Worm (Caenorhabditis elegans): Measurements from ENCODE around the gene zhit-2.

The zhit-2 gene

ce11 chrIII:4272864-4273263 is 28.7 kb upstream of the zhit-2 start:
- TF ChIP-seq him-1 (tag; optimal IDR thresholded peaks at IDR 0.05) (no peak), dao-5 (tag; optimal IDR thresholded peaks at IDR 0.05) (no peak), W03F9.2 (tag; optimal IDR thresholded peaks at IDR 0.05) (no peak)

ce11 chrIII:4271059-4271458 is 26.9 kb upstream of the zhit-2 start:
- TF ChIP-seq W03F9.2 (tag; optimal IDR thresholded peaks at IDR 0.05) (no peak), dao-5 (tag; optimal IDR thresholded peaks at IDR 0.05) (no peak), him-1 (tag; optimal IDR thresholded peaks at IDR 0.05) (no peak)

- TF ChIP-seq W03F9.2 (tag; optimal IDR thresholded peaks at IDR 0.05) (peak; percentile 64), him-1 (tag; optimal IDR thresholded peaks at IDR 0.05) (no peak), dao-5 (tag; optimal IDR thresholded peaks at IDR 0.05) (no peak)
Measured at ce11 chrIII:4269220-4269935, 25.2 kb upstream of the zhit-2 start, which contains the start of the genes sftb-1 and R10E4.1. TSS of gene sftb-1 (minus strand) at chrIII:4269270. TSS of gene R10E4.1 (plus strand) at chrIII:4269743.

- TF ChIP-seq him-1 (tag; optimal IDR thresholded peaks at IDR 0.05): no peak
- no peak for TF ChIP-seq W03F9.2 (tag; optimal IDR thresholded peaks at IDR 0.05)
Measured at ce11 chrIII:4265892-4266291, 21.7 kb upstream of the zhit-2 start.

- TF ChIP-seq W03F9.2 (tag; optimal IDR thresholded peaks at IDR 0.05) (no peak), dao-5 (tag; optimal IDR thresholded peaks at IDR 0.05) (no peak)
Measured at ce11 chrIII:4263048-4263447, 18.9 kb upstream of the zhit-2 start, which contains the start of gene T08A11.1. TSS of gene T08A11.1 (minus strand) at chrIII:4263148.

- TF ChIP-seq him-1 (tag; optimal IDR thresholded peaks at IDR 0.05) (no peak), W03F9.2 (tag; optimal IDR thresholded peaks at IDR 0.05) (no peak), dao-5 (tag; optimal IDR thresholded peaks at IDR 0.05) (no peak)
Measured at ce11 chrIII:4257896-4258295, 13.7 kb upstream of the zhit-2 start.

- no peak for TF ChIP-seq W03F9.2 (tag; optimal IDR thresholded peaks at IDR 0.05)
- no peak for TF ChIP-seq him-1 (tag; optimal IDR thresholded peaks at IDR 0.05)
- TF ChIP-seq dao-5 (tag; optimal IDR thresholded peaks at IDR 0.05): no peak
Measured at ce11 chrIII:4247571-4247970, 3.4 kb upstream of the zhit-2 start, which contains the start of gene Y44F5A.1. TSS of gene Y44F5A.1 (minus strand) at chrIII:4247671.

ce11 chrIII:4243461-4243860 is 724 bp downstream of the zhit-2 start, which contains the start of gene mrpl-21:
TSS of gene mrpl-21 (minus strand) at chrIII:4243561.
- TF ChIP-seq him-1 (tag; optimal IDR thresholded peaks at IDR 0.05): no peak
- TF ChIP-seq dao-5 (tag; optimal IDR thresholded peaks at IDR 0.05): no peak
- TF ChIP-seq W03F9.2 (tag; optimal IDR thresholded peaks at IDR 0.05): no peak

- TF ChIP-seq him-1 (tag; optimal IDR thresholded peaks at IDR 0.05): no peak
- no peak for TF ChIP-seq W03F9.2 (tag; optimal IDR thresholded peaks at IDR 0.05)
- TF ChIP-seq dao-5 (tag; optimal IDR thresholded peaks at IDR 0.05): no peak
Measured at ce11 chrIII:4242225-4242862, 1.8 kb downstream of the zhit-2 start, which contains the start of gene F43C1.7. TSS of gene F43C1.7 (minus strand) at chrIII:4242575.

- TF ChIP-seq dao-5 (tag; optimal IDR thresholded peaks at IDR 0.05): no peak
- no peak for TF ChIP-seq him-1 (tag; optimal IDR thresholded peaks at IDR 0.05)
- no peak for TF ChIP-seq W03F9.2 (tag; optimal IDR thresholded peaks at IDR 0.05)
Measured at ce11 chrIII:4241181-4241580, 3.0 kb downstream of the zhit-2 start.

ce11 chrIII:4240126-4240525 is 4.1 kb downstream of the zhit-2 start:
- no peak for TF ChIP-seq dao-5 (tag; optimal IDR thresholded peaks at IDR 0.05)
- TF ChIP-seq him-1 (tag; optimal IDR thresholded peaks at IDR 0.05): no peak
- no peak for TF ChIP-seq W03F9.2 (tag; optimal IDR thresholded peaks at IDR 0.05)

- peak; percentile 68 for TF ChIP-seq W03F9.2 (tag; optimal IDR thresholded peaks at IDR 0.05)
- TF ChIP-seq dao-5 (tag; optimal IDR thresholded peaks at IDR 0.05): no peak
- peak; percentile 31 for TF ChIP-seq him-1 (tag; optimal IDR thresholded peaks at IDR 0.05)
Measured at ce11 chrIII:4237660-4238059, 6.5 kb downstream of the zhit-2 start.

- TF ChIP-seq him-1 (tag; optimal IDR thresholded peaks at IDR 0.05): no peak
- no peak for TF ChIP-seq dao-5 (tag; optimal IDR thresholded peaks at IDR 0.05)
- TF ChIP-seq W03F9.2 (tag; optimal IDR thresholded peaks at IDR 0.05): no peak
Measured at ce11 chrIII:4236178-4236577, 8.0 kb downstream of the zhit-2 start.

ce11 chrIII:4234642-4235295 is 9.4 kb downstream of the zhit-2 start:
- no peak for TF ChIP-seq dao-5 (tag; optimal IDR thresholded peaks at IDR 0.05)
- TF ChIP-seq him-1 (tag; optimal IDR thresholded peaks at IDR 0.05): no peak
- no peak for TF ChIP-seq W03F9.2 (tag; optimal IDR thresholded peaks at IDR 0.05)

Data from whole organism, L4/young adult.